Fruit fly (Drosophila melanogaster): ENCODE data around the gene CG14963.
A peak's percentile ranks its signal among the peaks of the same experiment; 100 is the strongest.

Gene CG14963

dm6 chr3L:3192912-3193311, 20.6 kb upstream of the CG14963 start, which contains the start of gene Hsp83 (continued):
- TF ChIP-seq ttk (GFP tag; IDR thresholded peaks at IDR 0.05) = peak; percentile 89
- peak in 1 of 2 experiments; percentile 88 for TF ChIP-seq Eip74EF (GFP tag; optimal IDR thresholded peaks at IDR 0.05)
- TF ChIP-seq onecut (GFP tag; IDR thresholded peaks at IDR 0.05) = peak; percentile 96
- peak; percentile 92 for TF ChIP-seq gcm2 (GFP tag; optimal IDR thresholded peaks at IDR 0.05)
- TF ChIP-seq CG10209 (GFP tag; optimal IDR thresholded peaks at IDR 0.05) = peak; percentile 96
- TF ChIP-seq CG31224 (GFP tag; IDR thresholded peaks at IDR 0.05) = peak; percentile 74
- peak; percentile 85 for TF ChIP-seq Oaz (GFP tag; IDR thresholded peaks at IDR 0.05)
- peak; percentile 97 for TF ChIP-seq Mes4 (GFP tag; optimal IDR thresholded peaks at IDR 0.05)
- peak; percentile 92 for TF ChIP-seq sim (GFP tag; IDR thresholded peaks at IDR 0.05)
- TF ChIP-seq lmd (GFP tag; IDR thresholded peaks at IDR 0.05) = peak; percentile 80
- peak; percentile 81 for TF ChIP-seq CG10959 (GFP tag; IDR thresholded peaks at IDR 0.05)
- TF ChIP-seq CG2678 (tag; optimal IDR thresholded peaks at IDR 0.05) = peak; percentile 91
- TF ChIP-seq CG7839 (tag; optimal IDR thresholded peaks at IDR 0.05) = peak; percentile 91
- TF ChIP-seq CG12236 (GFP tag; optimal IDR thresholded peaks at IDR 0.05) = peak; percentile 88
- no peak for TF ChIP-seq jigr1 (GFP tag; IDR thresholded peaks at IDR 0.05)
- TF ChIP-seq emc (GFP tag; optimal IDR thresholded peaks at IDR 0.05) = peak; percentile 90
- peak; percentile 79 for TF ChIP-seq bab2 (GFP tag; optimal IDR thresholded peaks at IDR 0.05)
- peak; percentile 68 for TF ChIP-seq Elba2 (GFP tag; optimal IDR thresholded peaks at IDR 0.05)
- TF ChIP-seq MBD-R2 (GFP tag; IDR thresholded peaks at IDR 0.05) = peak; percentile 55; the same call in 1 of the 2 replicates
- peak; percentile 91 for TF ChIP-seq CG10654 (GFP tag; optimal IDR thresholded peaks at IDR 0.05)
- peak; percentile 93 for TF ChIP-seq pho (GFP tag; optimal IDR thresholded peaks at IDR 0.05)
- peak; percentile 99 for TF ChIP-seq CG3281 (GFP tag; optimal IDR thresholded peaks at IDR 0.05)
- peak; percentile 92 for TF ChIP-seq CG1024 (GFP tag; IDR thresholded peaks at IDR 0.05)
- peak; percentile 95 for TF ChIP-seq CG12391 (tag; optimal IDR thresholded peaks at IDR 0.05)
- peak; percentile 85 to 94 for TF ChIP-seq dpn (GFP tag; optimal IDR thresholded peaks at IDR 0.05)
- TF ChIP-seq ERR (GFP tag; optimal IDR thresholded peaks at IDR 0.05) = peak; percentile 84
- TF ChIP-seq so (GFP tag; IDR thresholded peaks at IDR 0.05) = peak; percentile 95
- TF ChIP-seq HmgD (GFP tag; optimal IDR thresholded peaks at IDR 0.05) = peak; percentile 70
- peak; percentile 97 for TF ChIP-seq sens-2 (GFP tag; IDR thresholded peaks at IDR 0.05)
- TF ChIP-seq sug (tag; optimal IDR thresholded peaks at IDR 0.05) = peak; percentile 92
- peak; percentile 98 for TF ChIP-seq sqz (GFP tag; optimal IDR thresholded peaks at IDR 0.05)
- TF ChIP-seq chif (GFP tag; optimal IDR thresholded peaks at IDR 0.05) = peak; percentile 81 to 91
- peak; percentile 98 for TF ChIP-seq gcm (GFP tag; optimal IDR thresholded peaks at IDR 0.05)
- peak; percentile 99 for TF ChIP-seq CG4328 (GFP tag; optimal IDR thresholded peaks at IDR 0.05)
- peak; percentile 86 for TF ChIP-seq Nf-YC (tag; optimal IDR thresholded peaks at IDR 0.05)
- no peak for TF ChIP-seq knrl (GFP tag; IDR thresholded peaks at IDR 0.05; ENCODE audit: partially characterized antibody)
- TF ChIP-seq CG17328 (GFP tag; IDR thresholded peaks at IDR 0.05) = peak; percentile 96
- TF ChIP-seq CG18764 (GFP tag; optimal IDR thresholded peaks at IDR 0.05) = peak; percentile 93
- peak; percentile 95 for TF ChIP-seq Atf6 (GFP tag; IDR thresholded peaks at IDR 0.05)
- TF ChIP-seq tin (GFP tag; optimal IDR thresholded peaks at IDR 0.05) = peak; percentile 88
- TF ChIP-seq eyg (GFP tag; optimal IDR thresholded peaks at IDR 0.05) = peak; percentile 97
- peak; percentile 88 for TF ChIP-seq dmrt99B (tag; optimal IDR thresholded peaks at IDR 0.05)
- TF ChIP-seq CG30431 (GFP tag; optimal IDR thresholded peaks at IDR 0.05) = peak; percentile 89
- TF ChIP-seq ken (GFP tag; IDR thresholded peaks at IDR 0.05) = peak; percentile 92
- peak; percentile 99 for TF ChIP-seq ash1 (GFP tag; optimal IDR thresholded peaks at IDR 0.05)
- TF ChIP-seq Taf1 (GFP tag; IDR thresholded peaks at IDR 0.05) = peak; percentile 71
- TF ChIP-seq z (GFP tag; IDR thresholded peaks at IDR 0.05) = peak; percentile 73
- peak; percentile 84 for TF ChIP-seq CG11695 (GFP tag; IDR thresholded peaks at IDR 0.05)
- peak; percentile 83 for TF ChIP-seq ase (GFP tag; IDR thresholded peaks at IDR 0.05)
- TF ChIP-seq fd64A (GFP tag; optimal IDR thresholded peaks at IDR 0.05) = peak; percentile 99
- TF ChIP-seq phol (tag; optimal IDR thresholded peaks at IDR 0.05) = peak; percentile 82
- peak; percentile 94 for TF ChIP-seq btn (GFP tag; optimal IDR thresholded peaks at IDR 0.05)
